Worm (Caenorhabditis elegans): Measurements from ENCODE around the gene ints-2.

DNA sequence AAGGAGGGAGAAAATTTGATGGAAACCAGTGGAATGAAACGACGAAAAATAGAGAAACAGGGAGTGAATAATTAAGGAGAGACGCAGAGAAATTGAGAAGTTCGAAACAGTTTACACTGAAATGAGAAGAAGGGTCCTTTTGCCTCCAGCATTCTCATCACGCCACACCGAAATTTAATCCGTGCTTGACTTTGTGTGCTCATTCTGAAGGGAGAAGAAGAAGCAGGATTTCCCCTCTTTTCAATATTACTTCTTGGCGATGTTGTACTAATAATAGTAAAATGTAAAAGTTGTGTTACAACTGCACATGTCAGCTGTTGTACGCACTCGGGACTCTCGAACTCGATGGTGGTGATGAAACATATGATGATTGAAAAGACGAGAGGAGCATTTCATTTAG is 31.9 kb upstream of the ints-2 start:
- TF ChIP-seq elt-2 (tag; optimal IDR thresholded peaks at IDR 0.05), result no peak
- TF ChIP-seq lim-6 (tag; optimal IDR thresholded peaks at IDR 0.05), result no peak
- TF ChIP-seq sox-2 (GFP tag; IDR thresholded peaks at IDR 0.05), result no peak

All from whole organism, late embryonic.